Worm (Caenorhabditis elegans) whole organism, L1 larva: ENCODE results near the gene prk-2.

Experiments
- ama-1 ChIP-seq: fragments of 150-350 bp; optimal IDR thresholded peaks from 2 replicates; lab custom pipeline; 2014
- ceh-90 ChIP-seq: sonication (generic microtip); optimal IDR thresholded peaks from 2 replicates; lab custom pipeline; 2016; ENCODE audit warnings: missing genetic modification characterization, missing compliant biosample characterization
- ztf-4 ChIP-seq: fragments of 150-350 bp; optimal IDR thresholded peaks from 2 replicates; lab custom pipeline; 2014; ENCODE audit warnings: missing biosample characterization, missing genetic modification characterization

DNA sequence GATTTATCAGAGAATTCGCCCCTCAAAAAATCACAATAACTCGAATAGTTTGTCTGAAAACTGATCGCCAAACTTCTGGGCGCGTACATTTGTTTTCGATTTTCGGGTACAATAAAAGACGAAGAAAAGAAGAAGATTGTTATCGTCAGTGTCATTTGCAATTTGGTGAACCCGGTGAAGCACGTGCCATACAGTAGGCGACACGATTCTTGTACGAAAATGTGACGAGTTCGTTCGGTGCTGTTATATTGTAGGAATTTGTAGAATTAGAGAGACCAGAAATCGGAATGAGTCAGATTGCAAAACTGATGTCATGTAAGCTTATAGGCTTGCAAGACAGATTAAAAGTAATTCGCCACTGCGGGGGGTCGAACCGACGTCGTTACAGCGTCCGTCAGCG is 2.2 kb downstream of the prk-2 start:
- no peak for TF ChIP-seq ama-1
- no peak for TF ChIP-seq ztf-4 (tag; lab: Kevin White, UChicago)
- TF ChIP-seq ceh-90 (tag; lab: Kevin White, UChicago): no peak
